Fruit fly (Drosophila melanogaster): ENCODE measurements around the gene Keap1.

The Keap1 gene

dm6 chr3R:17052465-17053149 lies 27.1 kb downstream of the Keap1 start (continued):
- TF ChIP-seq gt (GFP tag; IDR thresholded peaks at IDR 0.05) (no peak), CG1647 (GFP tag; optimal IDR thresholded peaks at IDR 0.05) (no peak), twi (tag; optimal IDR thresholded peaks at IDR 0.05) (peak; percentile 71), CrebB (tag; optimal IDR thresholded peaks at IDR 0.05) (no peak), Elba2 (GFP tag; optimal IDR thresholded peaks at IDR 0.05) (no peak), kay (GFP tag; optimal IDR thresholded peaks at IDR 0.05) (no peak), Lim3 (GFP tag; IDR thresholded peaks at IDR 0.05) (no peak), so (GFP tag; IDR thresholded peaks at IDR 0.05) (no peak), CG34422 (GFP tag; IDR thresholded peaks at IDR 0.05) (peak; percentile 68; the same call in 2 of the 3 replicates), CG32767 (GFP tag; IDR thresholded peaks at IDR 0.05) (no peak), CG7372 (GFP tag; IDR thresholded peaks at IDR 0.05) (no peak), CG17912 (GFP tag; optimal IDR thresholded peaks at IDR 0.05) (no peak), tx (GFP tag; optimal IDR thresholded peaks at IDR 0.05) (no peak), dm (GFP tag; optimal IDR thresholded peaks at IDR 0.05) (no peak), H2.0 (GFP tag; IDR thresholded peaks at IDR 0.05) (no peak), sim (GFP tag; IDR thresholded peaks at IDR 0.05) (no peak), CG6272 (GFP tag; IDR thresholded peaks at IDR 0.05) (no peak), tio (GFP tag; optimal IDR thresholded peaks at IDR 0.05) (peak; percentile 36), CG13287 (GFP tag; IDR thresholded peaks at IDR 0.05; ENCODE audit: partially characterized antibody) (no peak), pros (GFP tag; optimal IDR thresholded peaks at IDR 0.05) (no peak), bowl (GFP tag; IDR thresholded peaks at IDR 0.05) (no peak), unc-4 (GFP tag; IDR thresholded peaks at IDR 0.05; ENCODE audit: partially characterized antibody) (no peak), CG12659 (GFP tag; optimal IDR thresholded peaks at IDR 0.05) (no peak), CG7839 (tag; optimal IDR thresholded peaks at IDR 0.05) (peak; percentile 28), Optix (GFP tag; IDR thresholded peaks at IDR 0.05) (0 out of 3 replicates have a peak, but pooled peaks have one; percentile 24), Ssrp (tag; optimal IDR thresholded peaks at IDR 0.05) (peak; percentile 60), CG9215 (GFP tag; IDR thresholded peaks at IDR 0.05) (no peak), CG15514 (GFP tag; optimal IDR thresholded peaks at IDR 0.05) (no peak), odd (GFP tag; optimal IDR thresholded peaks at IDR 0.05) (peak; percentile 11), CG15696 (tag; optimal IDR thresholded peaks at IDR 0.05) (peak; percentile 95), gro (GFP tag; optimal IDR thresholded peaks at IDR 0.05) (no peak), pita (GFP tag; optimal IDR thresholded peaks at IDR 0.05) (no peak), onecut (GFP tag; IDR thresholded peaks at IDR 0.05) (peak; percentile 18; the same call in 1 of the 2 replicates), mam (GFP tag; optimal IDR thresholded peaks at IDR 0.05) (no peak), CG9437 (GFP tag; optimal IDR thresholded peaks at IDR 0.05) (no peak), CG6765 (GFP tag; optimal IDR thresholded peaks at IDR 0.05) (no peak), psq (GFP tag; optimal IDR thresholded peaks at IDR 0.05) (no peak), Antp (GFP tag; optimal IDR thresholded peaks at IDR 0.05) (no peak), Hand (GFP tag; optimal IDR thresholded peaks at IDR 0.05) (no peak), Mad (GFP tag; optimal IDR thresholded peaks at IDR 0.05) (peak; percentile 8), CG30020 (tag; optimal IDR thresholded peaks at IDR 0.05) (no peak), Camta (GFP tag; optimal IDR thresholded peaks at IDR 0.05) (no peak), zen (tag; optimal IDR thresholded peaks at IDR 0.05) (peak; percentile 72), toy (GFP tag; IDR thresholded peaks at IDR 0.05) (no peak), CG15011 (GFP tag; optimal IDR thresholded peaks at IDR 0.05) (peak; percentile 0), CG10267 (tag; optimal IDR thresholded peaks at IDR 0.05) (no peak), eve (GFP tag; optimal IDR thresholded peaks at IDR 0.05) (no peak), CG11085 (GFP tag; IDR thresholded peaks at IDR 0.05) (no peak), CG18599 (GFP tag; optimal IDR thresholded peaks at IDR 0.05) (no peak), Asciz (GFP tag; optimal IDR thresholded peaks at IDR 0.05) (no peak), hth (optimal IDR thresholded peaks at IDR 0.05) (no peak)

Measured in whole organism, embryonic.